Worm (Caenorhabditis elegans): Measurements from ENCODE around the gene T26E4.4.

T26E4.4 gene

ce11 chrV:15766122-15766594, 26.2 kb downstream of the T26E4.4 start, which contains the start of the genes haf-3 and F57A10.2:
Gene haf-3, minus strand, starts transcription at chrV:15766172.
Gene F57A10.2, plus strand, starts transcription at chrV:15766575.
- TF ChIP-seq tbx-2 (tag; optimal IDR thresholded peaks at IDR 0.05) = peak; percentile 89
- no peak for TF ChIP-seq mml-1 (tag; optimal IDR thresholded peaks at IDR 0.05)
- TF ChIP-seq nhr-11 (tag; optimal IDR thresholded peaks at IDR 0.05) = peak; percentile 57
- TF ChIP-seq nhr-76 (tag; optimal IDR thresholded peaks at IDR 0.05) = no peak
- TF ChIP-seq fkh-2 (tag; optimal IDR thresholded peaks at IDR 0.05) = peak; percentile 33
- no peak for TF ChIP-seq ceh-16 (tag; optimal IDR thresholded peaks at IDR 0.05)
- peak; percentile 32 for TF ChIP-seq daf-12 (tag; optimal IDR thresholded peaks at IDR 0.05)
- TF ChIP-seq jun-1 (tag; optimal IDR thresholded peaks at IDR 0.05) = peak; percentile 74
- TF ChIP-seq hmg-11 (tag; optimal IDR thresholded peaks at IDR 0.05) = peak; percentile 82
- TF ChIP-seq R02D3.7 (tag; optimal IDR thresholded peaks at IDR 0.05) = peak; percentile 87
- TF ChIP-seq fkh-10 (GFP tag; optimal IDR thresholded peaks at IDR 0.05) = peak; percentile 34
- TF ChIP-seq egl-5 (tag; optimal IDR thresholded peaks at IDR 0.05) = peak; percentile 80
- peak; percentile 93 for TF ChIP-seq lin-15B (tag; optimal IDR thresholded peaks at IDR 0.05)
- TF ChIP-seq ceh-82 (tag; optimal IDR thresholded peaks at IDR 0.05) = peak; percentile 87
- TF ChIP-seq lin-39 (tag; optimal IDR thresholded peaks at IDR 0.05) = peak; percentile 62
- TF ChIP-seq ceh-28 (tag; optimal IDR thresholded peaks at IDR 0.05) = peak; percentile 78
- TF ChIP-seq elt-2 (tag; optimal IDR thresholded peaks at IDR 0.05) = peak; percentile 58
- peak; percentile 62 for TF ChIP-seq ama-1 (optimal IDR thresholded peaks at IDR 0.05)
- peak; percentile 54 for TF ChIP-seq pqm-1 (tag; optimal IDR thresholded peaks at IDR 0.05)
- TF ChIP-seq ZK546.5 (tag; optimal IDR thresholded peaks at IDR 0.05) = peak; percentile 33
- TF ChIP-seq lsy-12 (tag; optimal IDR thresholded peaks at IDR 0.05) = peak; percentile 78
- peak; percentile 51 for TF ChIP-seq zag-1 (tag; optimal IDR thresholded peaks at IDR 0.05)
- TF ChIP-seq nhr-25 (tag; optimal IDR thresholded peaks at IDR 0.05) = peak; percentile 85
- TF ChIP-seq skn-1 (tag; optimal IDR thresholded peaks at IDR 0.05) = peak; percentile 49
- TF ChIP-seq nhr-77 (tag; optimal IDR thresholded peaks at IDR 0.05) = peak; percentile 80
- no peak for TF ChIP-seq elt-3 (tag; optimal IDR thresholded peaks at IDR 0.05)
- TF ChIP-seq nhr-237 (tag; optimal IDR thresholded peaks at IDR 0.05) = no peak
- TF ChIP-seq unc-62 (GFP tag; optimal IDR thresholded peaks at IDR 0.05) = no peak
- TF ChIP-seq pha-4 (tag; optimal IDR thresholded peaks at IDR 0.05) = peak; percentile 94
- TF ChIP-seq nhr-67 (tag; optimal IDR thresholded peaks at IDR 0.05) = no peak
- TF ChIP-seq snpc-4 (tag; optimal IDR thresholded peaks at IDR 0.05) = peak; percentile 90
- TF ChIP-seq unc-39 (tag; optimal IDR thresholded peaks at IDR 0.05) = no peak
- peak; percentile 26 for TF ChIP-seq elt-1 (tag; optimal IDR thresholded peaks at IDR 0.05)
- TF ChIP-seq eor-1 (tag; optimal IDR thresholded peaks at IDR 0.05) = no peak
- TF ChIP-seq nhr-12 (tag; optimal IDR thresholded peaks at IDR 0.05) = no peak
- TF ChIP-seq nfya-1 (tag; optimal IDR thresholded peaks at IDR 0.05; ENCODE audit: insufficient read depth) = peak; percentile 89
- TF ChIP-seq nhr-23 (tag; optimal IDR thresholded peaks at IDR 0.05) = peak; percentile 91
- TF ChIP-seq aly-2 (tag; optimal IDR thresholded peaks at IDR 0.05) = peak; percentile 30
- no peak for TF ChIP-seq nhr-28 (tag; optimal IDR thresholded peaks at IDR 0.05)
- no peak for TF ChIP-seq ztf-11 (tag; optimal IDR thresholded peaks at IDR 0.05)
- no peak for TF ChIP-seq sea-2 (GFP tag; optimal IDR thresholded peaks at IDR 0.05)
- TF ChIP-seq mdl-1 (tag; optimal IDR thresholded peaks at IDR 0.05) = no peak
- peak; percentile 90 for TF ChIP-seq nhr-43 (tag; optimal IDR thresholded peaks at IDR 0.05; ENCODE audit: poor library complexity, severe bottlenecking)
- TF ChIP-seq egl-27 (tag; optimal IDR thresholded peaks at IDR 0.05) = peak; percentile 33
- no peak for TF ChIP-seq ceh-9 (tag; optimal IDR thresholded peaks at IDR 0.05)
- TF ChIP-seq ztf-4 (tag; optimal IDR thresholded peaks at IDR 0.05) = peak; percentile 17
- TF ChIP-seq fos-1 (tag; optimal IDR thresholded peaks at IDR 0.05) = no peak

Data from whole organism, L3 larva.